Fruit fly (Drosophila melanogaster): ENCODE results near the gene mop.

DNA sequence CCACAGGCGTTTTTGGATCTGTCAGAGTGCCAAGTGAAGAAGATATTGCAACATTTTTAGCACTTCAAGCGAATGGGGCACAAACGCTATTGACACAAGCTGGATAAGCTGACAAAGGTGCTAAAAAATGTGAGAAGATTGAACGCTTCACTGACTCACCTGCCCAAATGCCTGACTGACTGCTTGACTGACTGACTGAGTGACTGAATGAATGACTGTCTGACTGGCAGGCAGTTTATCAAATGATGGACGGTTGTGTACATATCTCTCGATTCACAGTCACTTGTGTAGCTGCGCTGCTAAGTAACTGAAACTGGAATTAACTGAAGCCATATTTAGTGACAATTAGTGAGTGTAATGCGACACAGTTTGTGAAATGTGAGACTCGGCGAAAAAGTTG lies 45.2 kb upstream of the mop start:
- TF ChIP-seq psq (optimal IDR thresholded peaks at IDR 0.05) = no peak
- no peak for TF ChIP-seq ttk (optimal IDR thresholded peaks at IDR 0.05)
- TF ChIP-seq h (optimal IDR thresholded peaks at IDR 0.05) = no peak
- no peak for TF ChIP-seq Myc (optimal IDR thresholded peaks at IDR 0.05)
- no peak for TF ChIP-seq insv (optimal IDR thresholded peaks at IDR 0.05)
- no peak for TF ChIP-seq Sin3A (optimal IDR thresholded peaks at IDR 0.05)

Data from Kc167 (cell line).